Fruit fly (Drosophila melanogaster) whole organism, embryonic: ENCODE measurements around the gene CG6106.

ENCODE experiments used
- Adf1 ChIP-seq: fragments of 200-800 bp; sonication (Bioruptor generic); IDR thresholded peaks from 2 replicates; pipeline ENCODE4 v1.3.6; 2022; ENCODE audit warnings: missing biosample characterization, missing genetic modification characterization
- Aef1 ChIP-seq: fragments of 200-800 bp; sonication (Bioruptor generic); IDR thresholded peaks from 3 replicates; pipeline ENCODE4 v1.3.6; 2022; ENCODE audit warnings: missing biosample characterization, missing genetic modification characterization
- Blimp-1 ChIP-seq: fragments of 200-800 bp; sonication (Bioruptor generic); optimal IDR thresholded peaks from 3 replicates; lab custom pipeline; 2018; ENCODE audit warnings: missing biosample characterization, missing genetic modification characterization, mild to moderate bottlenecking, moderate library complexity, missing genetic modification reagents
- CG10147 ChIP-seq: fragments of 200-800 bp; sonication (Bioruptor generic); optimal IDR thresholded peaks from 2 replicates; lab custom pipeline; 2019; ENCODE audit warnings: missing biosample characterization, mild to moderate bottlenecking, missing genetic modification characterization, moderate library complexity
- CG10366 ChIP-seq: fragments of 200-800 bp; sonication (Bioruptor generic); IDR thresholded peaks from 2 replicates; pipeline ENCODE4 v1.3.6; 2022; ENCODE audit warnings: missing biosample characterization, missing genetic modification characterization
- CG15269 ChIP-seq: fragments of 200-800 bp; sonication (Bioruptor generic); optimal IDR thresholded peaks from 2 replicates; lab custom pipeline; 2018; ENCODE audit warnings: missing biosample characterization, mild to moderate bottlenecking, missing genetic modification characterization, moderate library complexity
- CG17328 ChIP-seq: fragments of 200-800 bp; sonication (Bioruptor generic); IDR thresholded peaks from 2 replicates; pipeline ENCODE4 v1.3.6; 2022; ENCODE audit warnings: missing biosample characterization, missing genetic modification characterization
- CG18599 ChIP-seq: fragments of 200-800 bp; sonication (Bioruptor generic); optimal IDR thresholded peaks from 3 replicates; lab custom pipeline; 2017; ENCODE audit warnings: missing biosample characterization, missing genetic modification characterization, mild to moderate bottlenecking, moderate library complexity, missing genetic modification reagents
- CG2116 ChIP-seq: fragments of 200-800 bp; sonication (Bioruptor generic); optimal IDR thresholded peaks from 3 replicates; lab custom pipeline; 2018; ENCODE audit warnings: missing biosample characterization, mild to moderate bottlenecking, missing genetic modification characterization
- CG2712 ChIP-seq: fragments of 200-800 bp; optimal IDR thresholded peaks from 3 replicates; lab custom pipeline; 2019; ENCODE audit warnings: missing biosample characterization, mild to moderate bottlenecking, missing genetic modification characterization, moderate library complexity
- CG31388 ChIP-seq: fragments of 200-800 bp; sonication (Bioruptor generic); optimal IDR thresholded peaks from 2 replicates; lab custom pipeline; 2016; ENCODE audit warnings: missing biosample characterization, missing genetic modification characterization
- CG31441 ChIP-seq: fragments of 200-800 bp; sonication (Bioruptor generic); IDR thresholded peaks from 2 replicates; pipeline ENCODE4 v1.3.6; 2022; ENCODE audit warnings: missing biosample characterization, missing genetic modification characterization
- CG32532 ChIP-seq: fragments of 200-800 bp; sonication (Bioruptor generic); IDR thresholded peaks from 2 replicates; pipeline ENCODE4 v1.3.6; 2022; ENCODE audit warnings: missing biosample characterization, missing genetic modification characterization
- CG32772 ChIP-seq: fragments of 200-800 bp; sonication (Bioruptor generic); IDR thresholded peaks from 2 replicates; pipeline ENCODE4 v1.3.6; 2022; ENCODE audit warnings: missing biosample characterization, missing genetic modification characterization
- CG6272 ChIP-seq: fragments of 200-800 bp; sonication (Bioruptor generic); IDR thresholded peaks from 2 replicates; pipeline ENCODE4 v1.3.6; 2022; ENCODE audit warnings: missing biosample characterization, missing genetic modification characterization
- CG6689 ChIP-seq: fragments of 200-800 bp; sonication (Bioruptor generic); IDR thresholded peaks from 2 replicates; pipeline ENCODE4 v1.3.6; 2022; ENCODE audit warnings: missing biosample characterization, missing genetic modification characterization
- CG7839 ChIP-seq: fragments of 200-800 bp; sonication (Bioruptor generic); optimal IDR thresholded peaks from 3 replicates; lab custom pipeline; 2018; ENCODE audit warnings: missing biosample characterization, mild to moderate bottlenecking, missing genetic modification characterization, moderate library complexity
- D19B ChIP-seq: fragments of 200-800 bp; sonication (Bioruptor generic); optimal IDR thresholded peaks from 2 replicates; lab custom pipeline; 2017; ENCODE audit warnings: missing biosample characterization, mild to moderate bottlenecking, missing genetic modification characterization
- Deaf1 ChIP-seq: fragments of 200-800 bp; optimal IDR thresholded peaks from 3 replicates; lab custom pipeline; 2019; ENCODE audit warnings: missing biosample characterization, mild to moderate bottlenecking, missing genetic modification characterization, moderate library complexity
- Drgx ChIP-seq: fragments of 200-800 bp; sonication (Bioruptor generic); IDR thresholded peaks from 2 replicates; pipeline ENCODE4 v1.3.6; 2022; ENCODE audit warnings: missing biosample characterization, missing genetic modification characterization
- HLH3B ChIP-seq: fragments of 200-800 bp; sonication (Bioruptor generic); IDR thresholded peaks from 2 replicates; pipeline ENCODE4 v1.3.6; 2022; ENCODE audit warnings: missing biosample characterization, missing genetic modification characterization
- HLH4C ChIP-seq: fragments of 200-800 bp; sonication (Bioruptor generic); IDR thresholded peaks from 3 replicates; pipeline ENCODE4 v1.3.6; 2022; ENCODE audit warnings: missing biosample characterization, missing genetic modification characterization; ENCODE audit not compliant: partially characterized antibody
- HmgZ ChIP-seq: fragments of 200-800 bp; sonication (Bioruptor generic); optimal IDR thresholded peaks from 2 replicates; lab custom pipeline; 2018; ENCODE audit warnings: missing biosample characterization, mild to moderate bottlenecking, missing genetic modification characterization
- Hr78 ChIP-seq, 2 experiments: fragments of 200-800 bp in 1 of 2; fragments of >200 bp in 1 of 2; sonication (Bioruptor generic) in 1 of 2; optimal IDR thresholded peaks; 2 replicates each; lab custom pipeline; 2017 to 2019; ENCODE audit warnings: missing biosample characterization in 2 of 2, missing genetic modification characterization in 2 of 2, mild to moderate bottlenecking in 1 of 2, moderate library complexity in 1 of 2
- MBD-R2 ChIP-seq: fragments of 200-800 bp; sonication (Bioruptor generic); IDR thresholded peaks from 2 replicates; pipeline ENCODE4 v1.3.6; 2022; ENCODE audit warnings: missing biosample characterization, missing genetic modification characterization
- Med ChIP-seq: fragments of 200-800 bp; sonication (Bioruptor generic); peaks from one replicate; lab custom pipeline; 2016; ENCODE audit warnings: missing biosample characterization, missing genetic modification characterization, mild to moderate bottlenecking, inconsistent platforms, moderate library complexity
- Meics ChIP-seq: fragments of 200-800 bp; sonication (Bioruptor generic); optimal IDR thresholded peaks from 2 replicates; lab custom pipeline; 2017; ENCODE audit warnings: missing biosample characterization, mild to moderate bottlenecking, missing genetic modification characterization
- Rfx ChIP-seq: fragments of 200-800 bp; sonication (Bioruptor generic); IDR thresholded peaks from 2 replicates; pipeline ENCODE4 v1.3.6; 2022; ENCODE audit warnings: missing biosample characterization, missing genetic modification characterization
- Stat92E ChIP-seq, 3 experiments: fragments of >200 bp in 2 of 3; fragments of 200-800 bp in 1 of 3; sonication (Bioruptor generic) in 1 of 3; optimal IDR thresholded peaks; 2 replicates each; lab custom pipeline; 2017 to 2019; ENCODE audit warnings: missing biosample characterization in 3 of 3, missing genetic modification characterization in 3 of 3, mild to moderate bottlenecking in 1 of 3, moderate library complexity in 1 of 3
- Xrp1 ChIP-seq: fragments of 200-800 bp; sonication (Bioruptor generic); IDR thresholded peaks from 2 replicates; pipeline ENCODE4 v1.3.6; 2022; ENCODE audit warnings: missing biosample characterization, missing genetic modification characterization
- br ChIP-seq: fragments of >200 bp; optimal IDR thresholded peaks from 2 replicates; lab custom pipeline; 2017
- caup ChIP-seq: fragments of 200-800 bp; sonication (Bioruptor generic); optimal IDR thresholded peaks from 3 replicates; lab custom pipeline; 2017; ENCODE audit warnings: missing biosample characterization, mild to moderate bottlenecking, missing genetic modification characterization, moderate library complexity; ENCODE audit not compliant: severe bottlenecking
- cg ChIP-seq: fragments of 200-800 bp; sonication (Bioruptor generic); optimal IDR thresholded peaks from 3 replicates; lab custom pipeline; 2019; ENCODE audit warnings: missing biosample characterization, mild to moderate bottlenecking, missing genetic modification characterization, moderate library complexity
- crol ChIP-seq: fragments of 200-800 bp; sonication (Bioruptor generic); IDR thresholded peaks from 2 replicates; pipeline ENCODE4 v1.3.6; 2022; ENCODE audit warnings: missing biosample characterization, missing genetic modification characterization
- dimm ChIP-seq: fragments of 200-800 bp; sonication (Bioruptor generic); IDR thresholded peaks from 2 replicates; pipeline ENCODE4 v1.3.6; 2022; ENCODE audit warnings: missing biosample characterization, missing genetic modification characterization
- dmrt99B ChIP-seq: fragments of 200-800 bp; sonication (Bioruptor generic); optimal IDR thresholded peaks from 2 replicates; lab custom pipeline; 2018; ENCODE audit warnings: missing biosample characterization, mild to moderate bottlenecking, missing genetic modification characterization, moderate library complexity
- fd96Cb ChIP-seq: fragments of 200-800 bp; sonication (Bioruptor generic); optimal IDR thresholded peaks from 2 replicates; lab custom pipeline; 2018; ENCODE audit warnings: missing biosample characterization, mild to moderate bottlenecking, missing genetic modification characterization, moderate library complexity
- klu ChIP-seq: fragments of 200-800 bp; sonication (Bioruptor generic); IDR thresholded peaks from 2 replicates; pipeline ENCODE4 v1.3.6; 2022; ENCODE audit warnings: missing biosample characterization, missing genetic modification characterization
- lov ChIP-seq, 2 experiments: fragments of 200-800 bp in 1 of 2; fragments of >200 bp in 1 of 2; sonication (Bioruptor generic) in 1 of 2; IDR thresholded peaks in 1 of 2; optimal IDR thresholded peaks in 1 of 2; 2 replicates in 1 of 2; 3 replicates in 1 of 2; pipeline versions ENCODE4 v1.3.6 to Lab custom; 2017 to 2022; ENCODE audit warnings: missing biosample characterization in 1 of 2, missing genetic modification characterization in 1 of 2
- luna ChIP-seq: fragments of 200-800 bp; sonication (Bioruptor generic); optimal IDR thresholded peaks from 2 replicates; lab custom pipeline; 2016; ENCODE audit warnings: missing biosample characterization, missing genetic modification characterization
- pan ChIP-seq, 4 experiments: fragments of >200 bp in 3 of 4; fragments of 200-800 bp in 1 of 4; sonication (Bioruptor generic) in 1 of 4; optimal IDR thresholded peaks in 3 of 4; IDR thresholded peaks in 1 of 4; 2 replicates each; pipeline versions ENCODE4 v1.3.6 to Lab custom; 2017 to 2022; ENCODE audit warnings: missing biosample characterization in 2 of 4, missing genetic modification characterization in 2 of 4, mixed read lengths in 1 of 4
- prd ChIP-seq, 3 experiments: fragments of >200 bp in 2 of 3; fragments of 200-800 bp in 1 of 3; sonication (Bioruptor generic) in 1 of 3; optimal IDR thresholded peaks in 2 of 3; IDR thresholded peaks in 1 of 3; 2 replicates in 2 of 3; 3 replicates in 1 of 3; pipeline versions ENCODE4 v1.3.6 to Lab custom; 2017 to 2022; ENCODE audit warnings: missing biosample characterization in 1 of 3, missing genetic modification characterization in 1 of 3
- seq ChIP-seq: fragments of 200-800 bp; sonication (Bioruptor generic); IDR thresholded peaks from 2 replicates; pipeline ENCODE4 v1.3.6; 2022; ENCODE audit warnings: missing biosample characterization, missing genetic modification characterization
- slbo ChIP-seq: fragments of 200-800 bp; sonication (Bioruptor generic); IDR thresholded peaks from 2 replicates; pipeline ENCODE4 v1.3.6; 2022; ENCODE audit warnings: missing biosample characterization, missing genetic modification characterization
- stc ChIP-seq: fragments of 200-800 bp; sonication (Bioruptor generic); IDR thresholded peaks from 2 replicates; pipeline ENCODE4 v1.3.6; 2022; ENCODE audit warnings: missing biosample characterization, missing genetic modification characterization
- tgo ChIP-seq: fragments of 200-800 bp; sonication (Bioruptor generic); IDR thresholded peaks from 3 replicates; pipeline ENCODE4 v1.3.6; 2022; ENCODE audit warnings: missing biosample characterization, missing genetic modification characterization
- trem ChIP-seq: fragments of 200-800 bp; optimal IDR thresholded peaks from 3 replicates; lab custom pipeline; 2019; ENCODE audit warnings: missing biosample characterization, mild to moderate bottlenecking, missing genetic modification characterization, moderate library complexity

CG6106 gene

DNA sequence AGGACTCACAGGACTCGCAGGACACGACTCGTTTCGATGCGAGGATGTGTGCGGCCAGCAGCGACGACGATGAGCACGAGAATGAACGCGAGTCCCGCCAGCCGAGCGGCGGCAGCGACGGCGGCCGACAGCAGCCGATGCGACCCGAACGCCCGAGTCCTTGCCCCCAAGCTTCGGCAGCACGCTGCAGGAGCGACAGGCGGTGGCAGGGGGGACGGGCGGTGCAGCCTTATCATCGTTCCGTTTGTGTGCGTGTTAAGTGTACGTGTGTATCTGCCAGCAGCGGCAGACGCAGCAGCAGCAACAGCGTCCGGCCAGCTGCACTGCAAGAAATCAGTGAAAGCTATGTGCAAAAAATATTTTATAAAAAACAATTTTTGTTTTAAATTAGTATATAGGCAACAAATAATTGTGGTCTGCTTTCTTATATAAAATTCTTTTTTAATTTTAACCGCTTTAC is 2.5 kb upstream of the CG6106 start, which contains the start of gene kairos (continued):
- TF ChIP-seq lov (optimal IDR thresholded peaks at IDR 0.05; lab: Kevin White, UChicago), result no peak
- no peak for TF ChIP-seq lov (GFP tag; IDR thresholded peaks at IDR 0.05; lab: Robert Waterston, UW)
- TF ChIP-seq dmrt99B (tag; lab: Kevin White, UChicago), result peak; percentile 40
- no peak for TF ChIP-seq Hr78 (GFP tag; optimal IDR thresholded peaks at IDR 0.05; lab: Kevin White, UChicago)
- 0 out of 2 replicates have a peak, but pooled peaks have one; percentile 24 for TF ChIP-seq Drgx
- TF ChIP-seq klu, result 0 out of 2 replicates have a peak, but pooled peaks have one; percentile 9
- TF ChIP-seq stc (GFP tag; lab: Robert Waterston, UW), result no peak
- TF ChIP-seq D19B (GFP tag; lab: Kevin White, UChicago), result no peak
- TF ChIP-seq CG2712 (tag; lab: Kevin White, UChicago), result peak; percentile 27
- TF ChIP-seq CG31441 (GFP tag; lab: Robert Waterston, UW), result peak; percentile 30; the same call in 1 of the 2 replicates
- TF ChIP-seq Rfx (GFP tag; lab: Robert Waterston, UW), result 0 out of 2 replicates have a peak, but pooled peaks have one; percentile 27
- peak; percentile 46; the same call in 2 of the 3 replicates for TF ChIP-seq tgo
- no peak for TF ChIP-seq prd (optimal IDR thresholded peaks at IDR 0.05; lab: Kevin White, UChicago)
- TF ChIP-seq prd (GFP tag; IDR thresholded peaks at IDR 0.05; lab: Robert Waterston, UW), result peak; percentile 49; the same call in 2 of the 3 replicates
- no peak for TF ChIP-seq luna (GFP tag; lab: Kevin White, UChicago)
- no peak for TF ChIP-seq pan (optimal IDR thresholded peaks at IDR 0.05; lab: Kevin White, UChicago)
- peak in 1 of 2 experiments; percentile 61 for TF ChIP-seq pan (GFP tag; optimal IDR thresholded peaks at IDR 0.05 in 1 of 2, IDR thresholded peaks at IDR 0.05 in 1 of 2)
- TF ChIP-seq CG32532 (GFP tag; lab: Robert Waterston, UW), result peak; percentile 30; the same call in 1 of the 2 replicates
- TF ChIP-seq CG10147 (GFP tag; lab: Kevin White, UChicago), result peak; percentile 30
- TF ChIP-seq HLH4C (GFP tag; lab: Robert Waterston, UW), result no peak
- TF ChIP-seq MBD-R2 (GFP tag; lab: Robert Waterston, UW), result no peak
- TF ChIP-seq seq (GFP tag; lab: Robert Waterston, UW), result no peak
- TF ChIP-seq caup (GFP tag; lab: Kevin White, UChicago), result peak; percentile 12
- TF ChIP-seq CG17328 (GFP tag; lab: Robert Waterston, UW), result 0 out of 2 replicates have a peak, but pooled peaks have one; percentile 28
- TF ChIP-seq Deaf1 (tag; lab: Kevin White, UChicago), result peak; percentile 98
- peak; percentile 31 for TF ChIP-seq cg
- TF ChIP-seq CG6689 (GFP tag; lab: Robert Waterston, UW), result peak; percentile 35; the same call in 1 of the 2 replicates
- peak; percentile 70 for TF ChIP-seq Med (GFP tag; lab: Kevin White, UChicago)
- peak; percentile 32 for TF ChIP-seq fd96Cb
- peak; percentile 26 for TF ChIP-seq Meics (GFP tag; lab: Kevin White, UChicago)
- no peak for TF ChIP-seq CG2116 (GFP tag; lab: Kevin White, UChicago)
- no peak for TF ChIP-seq Stat92E (GFP tag; optimal IDR thresholded peaks at IDR 0.05; lab: Kevin White, UChicago)
- TF ChIP-seq CG15269 (tag; lab: Kevin White, UChicago), result no peak
- 0 out of 2 replicates have a peak, but pooled peaks have one; percentile 21 for TF ChIP-seq CG6272 (GFP tag; lab: Robert Waterston, UW)
- peak; percentile 40 for TF ChIP-seq HLH3B
- peak; percentile 49; the same call in 2 of the 3 replicates for TF ChIP-seq Aef1 (GFP tag; lab: Robert Waterston, UW)
- 0 out of 2 replicates have a peak, but pooled peaks have one; percentile 32 for TF ChIP-seq slbo (GFP tag; lab: Robert Waterston, UW)
- 0 out of 2 replicates have a peak, but pooled peaks have one; percentile 15 for TF ChIP-seq CG10366
- peak; percentile 25 for TF ChIP-seq Blimp-1 (GFP tag; lab: Kevin White, UChicago)
- peak; percentile 54; the same call in 1 of the 2 replicates for TF ChIP-seq Adf1 (GFP tag; lab: Robert Waterston, UW)
- peak; percentile 69 for TF ChIP-seq crol (GFP tag; lab: Robert Waterston, UW)
- TF ChIP-seq CG7839 (tag; lab: Kevin White, UChicago), result peak; percentile 37
- TF ChIP-seq dimm (GFP tag; lab: Robert Waterston, UW), result peak; percentile 20; the same call in 1 of the 2 replicates
- TF ChIP-seq CG31388 (GFP tag; lab: Kevin White, UChicago), result no peak
- no peak for TF ChIP-seq br (lab: Kevin White, UChicago)
- peak; percentile 16; the same call in 1 of the 2 replicates for TF ChIP-seq CG32772 (GFP tag; lab: Robert Waterston, UW)
- TF ChIP-seq HmgZ (tag; lab: Kevin White, UChicago), result no peak
- TF ChIP-seq CG18599 (GFP tag; lab: Kevin White, UChicago), result peak; percentile 62
- peak; percentile 40; the same call in 1 of the 2 replicates for TF ChIP-seq Xrp1 (GFP tag; lab: Robert Waterston, UW)
- no peak for TF ChIP-seq trem (tag; lab: Kevin White, UChicago)
